Worm (Caenorhabditis elegans): ENCODE measurements around the gene T19H5.6.
"Not testable (repeated sequence)": the region's sequence is repeated elsewhere in the genome, so short reads cannot be mapped to it uniquely, and the experiment has no call there.

The T19H5.6 gene

DNA sequence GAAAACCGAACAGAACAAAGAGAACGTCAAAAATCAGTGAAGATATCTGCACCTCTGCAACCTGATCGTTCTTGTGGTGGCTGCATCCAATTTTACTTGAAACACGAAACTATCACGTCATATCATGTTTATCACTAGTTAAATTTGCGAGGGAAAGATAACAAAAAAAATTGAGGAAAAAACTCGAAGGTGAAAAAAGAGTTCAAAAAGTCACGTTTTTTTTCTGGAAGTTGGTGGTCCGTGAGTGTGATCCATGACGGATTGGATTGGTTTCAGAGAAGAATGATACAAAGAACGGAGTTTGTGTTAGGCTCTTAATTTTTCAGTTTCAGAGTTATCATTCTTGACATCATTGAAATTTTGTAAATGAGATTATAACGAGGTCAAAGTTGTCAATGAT, 12.5 kb upstream of the T19H5.6 start:
- TF ChIP-seq pes-1 (GFP tag; IDR thresholded peaks at IDR 0.05), result no peak
- TF ChIP-seq tbx-11 (GFP tag; IDR thresholded peaks at IDR 0.05), result no peak
- TF ChIP-seq sea-1 (GFP tag; conservative IDR thresholded peaks at IDR 0.05), result no peak
- TF ChIP-seq scrt-1 (GFP tag; IDR thresholded peaks at IDR 0.05), result no peak
- TF ChIP-seq F13C5.2 (tag; optimal IDR thresholded peaks at IDR 0.05), result no peak
- no peak for TF ChIP-seq tbx-37 (GFP tag; conservative IDR thresholded peaks at IDR 0.05)
- TF ChIP-seq tra-4 (tag; optimal IDR thresholded peaks at IDR 0.05), result no peak

DNA sequence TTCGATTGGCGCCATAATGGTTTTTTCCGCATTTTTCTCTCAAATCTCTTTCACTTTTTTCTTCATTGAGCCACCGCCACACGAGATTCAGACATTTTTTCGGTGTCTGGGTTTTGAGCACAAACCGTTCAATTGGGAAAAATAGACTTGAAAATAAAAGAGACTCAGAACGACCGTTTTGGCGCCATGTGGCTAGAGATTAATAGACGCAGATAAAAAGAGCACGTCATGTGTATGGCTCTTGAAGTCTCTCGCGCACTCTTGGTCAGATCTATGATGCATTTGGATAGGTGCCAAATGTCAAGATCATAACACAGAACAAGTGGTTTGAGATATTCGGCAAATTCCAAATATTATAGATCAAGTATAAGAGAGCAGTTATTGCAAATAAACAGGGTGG, 11.4 kb upstream of the T19H5.6 start:
- TF ChIP-seq ceh-36 (tag; optimal IDR thresholded peaks at IDR 0.05), result no peak
- TF ChIP-seq sea-1 (GFP tag; conservative IDR thresholded peaks at IDR 0.05), result no peak
- TF ChIP-seq tbx-11 (GFP tag; IDR thresholded peaks at IDR 0.05), result no peak
- TF ChIP-seq hmg-4 (GFP tag; optimal IDR thresholded peaks at IDR 0.05), result no peak

DNA sequence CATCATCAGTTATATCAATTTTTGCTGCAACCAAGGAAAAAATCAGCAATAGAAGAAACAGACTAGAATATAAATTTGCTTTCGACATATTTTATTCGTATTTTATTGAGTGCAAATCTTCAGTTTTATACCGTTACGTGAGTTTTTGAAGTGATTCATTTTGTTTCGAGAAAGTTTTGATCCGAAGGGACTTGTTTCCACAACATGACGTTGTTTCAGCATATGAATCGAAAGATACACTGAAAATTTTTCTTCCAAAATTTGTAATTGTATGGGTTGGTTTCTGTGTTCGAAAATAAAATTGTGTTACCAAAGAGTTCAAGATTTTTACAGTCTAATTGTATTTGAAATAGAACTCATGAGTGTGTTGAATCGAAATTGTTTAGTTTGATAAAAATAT, 10.0 kb upstream of the T19H5.6 start, which contains the start of gene T19H5.7:
TSS of gene T19H5.7 (minus strand) at position 101 of the 400 bp plus-strand sequence.
- TF ChIP-seq hnd-1 (tag; optimal IDR thresholded peaks at IDR 0.05) (no peak), ama-1 (optimal IDR thresholded peaks at IDR 0.05) (no peak)

- TF ChIP-seq pes-1 (GFP tag; IDR thresholded peaks at IDR 0.05) (no peak), hnd-1 (tag; optimal IDR thresholded peaks at IDR 0.05) (no peak), sea-1 (GFP tag; conservative IDR thresholded peaks at IDR 0.05) (no peak), tbx-11 (GFP tag; IDR thresholded peaks at IDR 0.05) (no peak), hmbx-1 (tag; optimal IDR thresholded peaks at IDR 0.05) (no peak), hmg-4 (GFP tag; optimal IDR thresholded peaks at IDR 0.05) (no peak), flt-1 (GFP tag; IDR thresholded peaks at IDR 0.05) (no peak), aly-1 (tag; optimal IDR thresholded peaks at IDR 0.05) (no peak), tra-4 (tag; optimal IDR thresholded peaks at IDR 0.05) (no peak), ama-1 (optimal IDR thresholded peaks at IDR 0.05) (no peak), scrt-1 (GFP tag; IDR thresholded peaks at IDR 0.05) (no peak), tbx-37 (GFP tag; conservative IDR thresholded peaks at IDR 0.05) (no peak), ceh-13 (GFP tag; optimal IDR thresholded peaks at IDR 0.05) (no peak), B0310.2 (tag; optimal IDR thresholded peaks at IDR 0.05) (no peak)
Measured at ce11 chrII:9477567-9477966, 7.5 kb upstream of the T19H5.6 start, which contains the start of gene chil-27. TSS of gene chil-27 (plus strand) at chrII:9477867.

DNA sequence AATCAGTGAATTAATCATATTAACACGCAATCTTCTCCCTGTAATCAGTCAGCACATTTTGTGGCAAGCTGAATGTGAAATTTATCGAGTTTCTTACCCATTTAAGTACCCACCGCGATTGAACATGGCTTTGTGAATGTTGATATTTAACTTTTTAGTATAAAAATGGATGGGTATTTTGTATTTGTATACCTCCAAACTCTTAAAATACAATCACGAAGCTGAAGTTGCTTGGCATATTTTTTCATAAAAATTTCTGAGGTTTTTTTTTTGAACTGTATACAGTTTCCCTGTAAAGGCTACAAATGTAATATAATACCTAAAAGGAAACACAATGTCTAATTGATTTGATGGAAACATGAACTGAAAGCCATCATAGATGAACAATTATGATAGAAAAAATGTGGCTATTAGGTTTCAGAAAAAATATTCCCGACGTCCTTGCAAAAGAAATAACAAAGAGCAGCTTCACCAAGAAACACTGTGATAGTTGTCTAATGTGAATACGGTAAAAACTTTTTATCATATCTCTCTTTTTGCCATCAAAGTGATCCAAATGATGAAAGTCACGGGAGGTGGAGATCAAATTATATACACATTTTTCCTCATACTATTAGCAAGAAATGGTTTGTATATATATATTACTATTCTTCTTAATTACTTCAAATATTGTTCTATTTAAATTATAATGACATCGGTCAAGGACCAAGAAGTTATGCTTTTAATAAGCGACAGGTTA, 4.5 kb upstream of the T19H5.6 start, which contains the start of the genes chil-25 and chil-26:
TSS of gene chil-25 (minus strand) at position 101 of the 739 bp plus-strand sequence.
TSS of gene chil-26 (plus strand) at position 689 of the 739 bp plus-strand sequence.
- TF ChIP-seq hmg-4 (GFP tag; optimal IDR thresholded peaks at IDR 0.05), result no peak
- no peak for TF ChIP-seq ceh-13 (GFP tag; optimal IDR thresholded peaks at IDR 0.05)
- no peak for TF ChIP-seq sea-1 (GFP tag; conservative IDR thresholded peaks at IDR 0.05)
- TF ChIP-seq F13C5.2 (tag; optimal IDR thresholded peaks at IDR 0.05), result no peak
- TF ChIP-seq hnd-1 (tag; optimal IDR thresholded peaks at IDR 0.05), result no peak
- TF ChIP-seq B0310.2 (tag; optimal IDR thresholded peaks at IDR 0.05), result no peak

DNA sequence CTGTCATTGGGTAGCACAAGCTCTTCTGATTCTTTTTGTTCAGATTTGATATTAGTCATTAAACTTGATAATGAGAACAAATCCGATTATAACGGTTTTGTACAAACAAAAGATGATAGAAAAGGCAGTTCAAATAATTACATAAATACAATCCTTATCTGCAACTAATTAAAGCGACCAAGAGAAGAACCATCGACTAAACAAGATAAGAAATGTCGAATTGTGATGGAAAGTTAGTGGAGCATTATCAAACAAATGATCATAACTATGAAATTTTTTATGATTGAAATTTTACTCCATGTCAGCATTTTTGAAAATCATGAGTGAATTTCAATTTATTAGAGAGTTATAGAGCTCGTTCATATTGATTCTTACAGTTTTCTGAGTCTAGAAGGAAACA, 1.6 kb downstream of the T19H5.6 start, which contains the start of gene chil-23:
TSS of gene chil-23 (minus strand) at position 198 of the 400 bp plus-strand sequence.
- TF ChIP-seq hnd-1 (tag; optimal IDR thresholded peaks at IDR 0.05), result no peak
- TF ChIP-seq hmbx-1 (tag; optimal IDR thresholded peaks at IDR 0.05), result no peak
- no peak for TF ChIP-seq tbx-37 (GFP tag; conservative IDR thresholded peaks at IDR 0.05)
- TF ChIP-seq hmg-4 (GFP tag; optimal IDR thresholded peaks at IDR 0.05), result no peak
- no peak for TF ChIP-seq ceh-36 (tag; optimal IDR thresholded peaks at IDR 0.05)

- TF ChIP-seq ceh-36 (tag; optimal IDR thresholded peaks at IDR 0.05) (no peak), pes-1 (GFP tag; IDR thresholded peaks at IDR 0.05) (no peak), hnd-1 (tag; optimal IDR thresholded peaks at IDR 0.05) (no peak), ama-1 (optimal IDR thresholded peaks at IDR 0.05) (no peak), hmbx-1 (tag; optimal IDR thresholded peaks at IDR 0.05) (no peak), B0310.2 (tag; optimal IDR thresholded peaks at IDR 0.05) (no peak), flt-1 (GFP tag; IDR thresholded peaks at IDR 0.05) (no peak), sea-1 (GFP tag; conservative IDR thresholded peaks at IDR 0.05) (no peak), hmg-4 (GFP tag; optimal IDR thresholded peaks at IDR 0.05) (no peak), tbx-11 (GFP tag; IDR thresholded peaks at IDR 0.05) (no peak), tbx-37 (GFP tag; conservative IDR thresholded peaks at IDR 0.05) (no peak)
Measured at ce11 chrII:9466095-9466494, 3.9 kb downstream of the T19H5.6 start, which contains the start of gene chil-22. TSS of gene chil-22 (minus strand) at chrII:9466195.

DNA sequence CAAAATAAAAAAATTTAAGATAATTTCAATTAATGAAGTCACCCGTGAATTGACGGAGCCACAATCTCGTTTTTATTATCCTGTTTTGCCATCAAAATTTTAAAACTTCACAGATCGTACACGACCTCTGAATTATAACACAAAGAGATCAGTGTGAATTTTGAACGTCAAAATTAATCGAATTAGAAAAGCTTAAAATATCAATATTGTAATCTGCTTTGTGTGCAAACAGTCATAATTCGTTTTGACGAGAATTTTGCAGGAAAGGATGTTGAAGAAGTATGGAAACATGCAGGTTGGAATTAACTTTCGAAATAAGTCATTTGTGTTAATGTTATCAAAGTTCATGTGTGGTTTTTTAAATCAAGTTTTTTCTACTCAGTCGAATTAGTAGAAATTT, 8.1 kb downstream of the T19H5.6 start, which contains the start of gene chil-21:
TSS of gene chil-21 (minus strand) at position 101 of the 400 bp plus-strand sequence.
- not testable (repeated sequence) for TF ChIP-seq pes-1 (GFP tag; IDR thresholded peaks at IDR 0.05); hmbx-1 (tag; optimal IDR thresholded peaks at IDR 0.05); ama-1 (optimal IDR thresholded peaks at IDR 0.05)

DNA sequence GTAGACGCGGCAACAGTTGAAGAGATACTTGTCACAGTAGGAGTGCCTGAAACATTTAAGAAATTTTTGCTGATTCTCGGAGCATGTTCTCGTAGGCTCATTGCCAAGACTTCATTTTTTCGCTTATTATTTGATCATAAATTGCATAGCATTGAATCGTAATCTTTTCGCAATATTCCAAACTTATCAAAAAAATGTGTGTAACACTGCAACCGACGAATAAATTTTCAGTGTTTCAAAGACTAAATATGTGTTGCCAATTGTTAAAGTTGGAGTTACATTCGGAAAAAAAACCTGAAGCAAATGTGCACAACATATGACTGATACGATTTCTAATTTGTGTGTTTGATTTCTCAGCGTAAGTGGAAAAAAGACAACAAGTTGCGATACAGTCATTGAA, 10.6 kb downstream of the T19H5.6 start, which contains the start of gene R09D1.14:
TSS of gene R09D1.14 (minus strand) at position 101 of the 400 bp plus-strand sequence.
- TF ChIP-seq hmg-4 (GFP tag; optimal IDR thresholded peaks at IDR 0.05); hnd-1 (tag; optimal IDR thresholded peaks at IDR 0.05); flt-1 (GFP tag; IDR thresholded peaks at IDR 0.05): not testable (repeated sequence)

Measured in whole organism, early embryonic.